Fruit fly (Drosophila melanogaster): ENCODE measurements around the gene CG9737.

DNA sequence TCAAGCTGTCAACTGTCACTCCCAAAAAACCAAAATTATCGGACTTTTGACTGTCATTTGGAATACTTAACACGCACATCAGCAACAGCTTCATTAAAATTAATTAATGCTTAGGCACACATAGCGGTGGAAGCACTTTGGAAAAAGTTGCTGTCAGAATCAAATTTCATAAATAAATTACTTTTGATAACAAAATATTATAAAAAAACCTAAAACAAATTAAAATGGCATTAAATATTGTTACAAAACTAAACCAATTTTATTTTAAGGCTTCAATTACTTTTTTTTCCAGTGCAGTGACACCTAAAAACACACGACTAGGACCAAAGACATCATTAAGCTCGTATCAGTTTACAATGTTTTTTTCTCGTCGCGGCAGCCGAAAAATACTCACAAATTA, 13.1 kb upstream of the CG9737 start:
- no peak for TF ChIP-seq CG8478 (optimal IDR thresholded peaks at IDR 0.05)
- TF ChIP-seq CTCF (optimal IDR thresholded peaks at IDR 0.05): no peak
